Worm (Caenorhabditis elegans): ENCODE data around the gene spig-10.

The spig-10 gene

DNA sequence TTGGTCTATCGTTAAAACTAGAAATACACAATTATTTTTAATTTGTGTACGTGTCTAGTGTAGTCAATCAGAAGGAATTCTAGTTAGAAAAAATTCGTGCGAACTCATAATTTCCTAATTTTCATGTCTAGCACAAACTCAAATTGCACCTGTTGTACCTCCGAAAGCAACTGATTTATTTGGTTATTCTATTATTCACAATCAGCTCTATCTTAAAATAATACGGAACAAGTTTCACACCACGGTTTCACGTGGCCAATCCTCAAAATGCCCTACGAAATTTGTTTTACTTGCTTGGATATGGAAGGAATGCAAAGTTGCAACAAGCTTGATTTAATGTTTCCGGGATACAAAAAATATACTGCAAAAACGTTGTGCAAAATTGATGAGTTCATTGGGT, 6.6 kb downstream of the spig-10 start, which contains the start of gene srw-127:
Gene srw-127 (plus strand): TSS at position 301 of the 400 bp plus-strand sequence.
- TF ChIP-seq duxl-1 (tag; optimal IDR thresholded peaks at IDR 0.05; ENCODE audit: poor library complexity) (no peak), nhr-111 (GFP tag; optimal IDR thresholded peaks at IDR 0.05) (no peak), mxl-2 (GFP tag; conservative IDR thresholded peaks at IDR 0.05) (no peak), nhr-10 (tag; optimal IDR thresholded peaks at IDR 0.05) (no peak), lin-29 (GFP tag; IDR thresholded peaks at IDR 0.05) (no peak), fos-1 (tag; optimal IDR thresholded peaks at IDR 0.05) (no peak), sdz-12 (GFP tag; optimal IDR thresholded peaks at IDR 0.05) (no peak), F10B5.3 (tag; optimal IDR thresholded peaks at IDR 0.05) (no peak), saeg-2 (GFP tag; IDR thresholded peaks at IDR 0.05) (no peak), ctbp-1 (GFP tag; IDR thresholded peaks at IDR 0.05) (no peak), dmd-6 (GFP tag; IDR thresholded peaks at IDR 0.05) (no peak), zip-2 (tag; optimal IDR thresholded peaks at IDR 0.05) (no peak), nhr-48 (tag; optimal IDR thresholded peaks at IDR 0.05) (no peak), Y75B8A.6 (GFP tag; IDR thresholded peaks at IDR 0.05) (no peak), ZK546.5 (tag; optimal IDR thresholded peaks at IDR 0.05) (no peak), spr-1 (tag; optimal IDR thresholded peaks at IDR 0.05) (no peak), nhr-6 (tag; optimal IDR thresholded peaks at IDR 0.05) (no peak), hmg-1.1 (GFP tag; IDR thresholded peaks at IDR 0.05) (no peak)

DNA sequence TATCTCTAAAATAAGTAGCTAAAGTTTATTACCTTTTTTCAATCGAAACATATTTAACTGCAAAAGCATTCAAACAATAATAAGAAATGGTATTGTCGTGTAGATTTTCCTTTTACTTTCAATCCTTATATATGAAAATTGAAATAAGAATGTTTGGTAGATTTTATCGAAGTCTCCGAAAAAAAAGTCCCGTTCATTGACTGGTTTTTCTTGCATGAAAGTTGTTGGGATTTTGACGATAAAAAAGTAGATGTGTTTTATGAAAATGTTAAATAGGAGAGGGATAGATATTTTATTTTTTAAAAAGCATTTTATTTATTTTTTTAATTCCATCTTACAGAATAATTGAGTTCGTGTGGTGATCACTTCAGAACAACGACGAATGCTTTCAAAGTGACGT, 9.8 kb downstream of the spig-10 start, which contains the start of gene C33G8.13:
Gene C33G8.13 (minus strand): TSS at position 101 of the 400 bp plus-strand sequence.
- TF ChIP-seq T26A8.4 (GFP tag; IDR thresholded peaks at IDR 0.05), result no peak
- no peak for TF ChIP-seq daf-8 (GFP tag; IDR thresholded peaks at IDR 0.05)
- no peak for TF ChIP-seq nhr-237 (tag; optimal IDR thresholded peaks at IDR 0.05)
- no peak for TF ChIP-seq F44E2.7 (GFP tag; IDR thresholded peaks at IDR 0.05)
- TF ChIP-seq cey-2 (tag; optimal IDR thresholded peaks at IDR 0.05; ENCODE audit: borderline replicate concordance, insufficient read depth), result no peak

- TF ChIP-seq lir-3 (tag; optimal IDR thresholded peaks at IDR 0.05), result no peak
- no peak for TF ChIP-seq snpc-1.2 (GFP tag; IDR thresholded peaks at IDR 0.05)
- TF ChIP-seq aha-1 (tag), result no peak
- no peak for TF ChIP-seq sdz-12 (GFP tag; optimal IDR thresholded peaks at IDR 0.05)
These were observed 11.0 kb downstream of the spig-10 start, which contains the start of gene srsx-32 for ce11 chrV:7017059-7017458. srsx-32 (plus strand) TSS chrV:7017359.

DNA sequence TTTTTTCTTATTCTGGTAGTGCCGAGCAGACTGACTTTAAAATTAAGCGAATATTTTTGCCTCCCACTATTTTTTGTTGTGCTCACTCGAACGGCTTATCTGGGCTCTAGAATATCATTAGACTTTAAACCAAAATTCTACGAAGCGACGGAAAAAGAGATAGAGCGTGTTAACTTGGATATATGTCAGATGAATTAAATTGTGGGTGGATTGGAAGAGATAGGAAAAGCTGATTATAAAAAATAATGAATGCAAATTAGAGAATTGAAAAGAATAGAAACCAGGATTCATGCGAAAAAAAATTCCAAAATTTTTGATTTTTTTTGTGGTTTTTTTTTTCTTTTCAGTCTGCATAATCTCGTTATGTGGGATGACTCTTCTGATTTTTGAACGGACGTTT, 15.7 kb downstream of the spig-10 start, which contains the start of gene F20A1.4:
Gene F20A1.4 (minus strand): TSS at position 101 of the 400 bp plus-strand sequence.
- TF ChIP-seq egl-27 (tag; optimal IDR thresholded peaks at IDR 0.05) (no peak), zfp-2 (tag; optimal IDR thresholded peaks at IDR 0.05) (no peak), unc-130 (GFP tag; optimal IDR thresholded peaks at IDR 0.05) (no peak), ztf-7 (tag; optimal IDR thresholded peaks at IDR 0.05) (no peak), Y75B8A.6 (GFP tag; IDR thresholded peaks at IDR 0.05) (no peak), ces-1 (GFP tag; optimal IDR thresholded peaks at IDR 0.05) (no peak), unc-62 (GFP tag; optimal IDR thresholded peaks at IDR 0.05 in 1 of 2) (no peak), unc-62 (tag; optimal IDR thresholded peaks at IDR 0.05) (no peak), attf-4 (tag; optimal IDR thresholded peaks at IDR 0.05) (no peak), cey-2 (tag; optimal IDR thresholded peaks at IDR 0.05; ENCODE audit: borderline replicate concordance, insufficient read depth) (no peak), nhr-48 (tag; optimal IDR thresholded peaks at IDR 0.05) (no peak), lin-39 (tag; optimal IDR thresholded peaks at IDR 0.05) (no peak), lir-3 (tag; optimal IDR thresholded peaks at IDR 0.05) (no peak), nhr-41 (GFP tag; IDR thresholded peaks at IDR 0.05) (no peak), ctbp-1 (GFP tag; IDR thresholded peaks at IDR 0.05) (no peak), F10B5.3 (tag; optimal IDR thresholded peaks at IDR 0.05) (no peak), nhr-42 (GFP tag; IDR thresholded peaks at IDR 0.05) (no peak), lin-29 (GFP tag; IDR thresholded peaks at IDR 0.05) (no peak), pqm-1 (tag; optimal IDR thresholded peaks at IDR 0.05) (no peak), ZK546.5 (tag; optimal IDR thresholded peaks at IDR 0.05) (no peak), snpc-4 (tag; optimal IDR thresholded peaks at IDR 0.05) (no peak)
